Worm (Caenorhabditis elegans): Measurements from ENCODE around the gene C09G1.4.

The C09G1.4 gene

DNA sequence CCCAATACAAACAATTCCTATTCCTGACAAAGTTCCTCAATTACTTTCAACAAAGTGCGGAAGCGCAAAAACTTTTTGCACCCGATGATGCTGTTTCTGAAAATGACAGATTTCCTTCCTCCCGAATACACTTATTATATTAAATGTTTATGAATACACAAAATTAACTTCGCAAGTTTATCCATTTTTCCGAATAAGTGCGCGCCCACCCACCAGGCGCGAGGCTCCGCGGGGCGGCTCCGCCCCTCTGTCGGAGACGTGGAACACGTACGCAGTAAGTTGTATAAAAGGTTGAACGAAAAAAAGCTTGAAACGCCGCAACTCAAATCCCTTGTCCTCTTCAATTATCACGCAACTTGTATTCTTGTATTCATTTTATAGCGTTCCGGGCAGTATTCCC lies 47.7 kb downstream of the C09G1.4 start, which contains the start of gene C09G1.5:
Gene C09G1.5, plus strand, starts transcription at position 301 of the 400 bp plus-strand sequence.
- TF ChIP-seq ceh-9 (tag; optimal IDR thresholded peaks at IDR 0.05) (no peak), egl-27 (tag; optimal IDR thresholded peaks at IDR 0.05) (no peak), nhr-11 (tag; optimal IDR thresholded peaks at IDR 0.05) (no peak), egl-5 (tag; optimal IDR thresholded peaks at IDR 0.05) (no peak), lin-15B (tag; optimal IDR thresholded peaks at IDR 0.05) (no peak), ztf-11 (tag; optimal IDR thresholded peaks at IDR 0.05) (no peak), ceh-16 (tag; optimal IDR thresholded peaks at IDR 0.05) (no peak), ama-1 (optimal IDR thresholded peaks at IDR 0.05) (no peak), daf-12 (tag; optimal IDR thresholded peaks at IDR 0.05) (no peak), nhr-43 (tag; optimal IDR thresholded peaks at IDR 0.05; ENCODE audit: poor library complexity, severe bottlenecking) (no peak), fkh-10 (GFP tag; optimal IDR thresholded peaks at IDR 0.05) (no peak), ztf-4 (tag; optimal IDR thresholded peaks at IDR 0.05) (no peak), unc-39 (tag; optimal IDR thresholded peaks at IDR 0.05) (no peak), zag-1 (tag; optimal IDR thresholded peaks at IDR 0.05) (no peak), lsy-12 (tag; optimal IDR thresholded peaks at IDR 0.05) (no peak), hmg-11 (tag; optimal IDR thresholded peaks at IDR 0.05) (no peak), lin-39 (tag; optimal IDR thresholded peaks at IDR 0.05) (no peak), elt-1 (tag; optimal IDR thresholded peaks at IDR 0.05) (no peak)

DNA sequence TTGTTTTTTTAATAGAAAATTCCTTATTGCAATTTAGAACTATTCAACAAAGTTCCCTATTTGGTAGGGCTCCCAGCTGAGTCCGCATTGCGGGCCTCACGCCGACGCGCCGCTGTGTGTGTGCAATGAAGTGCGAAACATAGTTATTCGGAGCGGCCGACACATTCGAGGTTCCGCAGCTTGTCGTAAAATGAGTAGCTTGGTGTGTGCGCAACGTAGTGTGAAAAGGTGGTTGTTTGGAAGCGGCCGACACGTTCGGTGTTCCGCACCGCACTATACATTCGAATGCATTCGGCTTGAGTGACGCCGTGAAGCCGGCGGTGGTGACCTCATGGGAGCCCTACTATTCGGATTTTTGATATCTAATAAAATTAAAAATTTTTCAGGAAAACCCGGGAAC lies 52.8 kb downstream of the C09G1.4 start:
- TF ChIP-seq unc-39 (tag; optimal IDR thresholded peaks at IDR 0.05) (no peak), snpc-4 (tag; optimal IDR thresholded peaks at IDR 0.05) (peak; percentile 8)

DNA sequence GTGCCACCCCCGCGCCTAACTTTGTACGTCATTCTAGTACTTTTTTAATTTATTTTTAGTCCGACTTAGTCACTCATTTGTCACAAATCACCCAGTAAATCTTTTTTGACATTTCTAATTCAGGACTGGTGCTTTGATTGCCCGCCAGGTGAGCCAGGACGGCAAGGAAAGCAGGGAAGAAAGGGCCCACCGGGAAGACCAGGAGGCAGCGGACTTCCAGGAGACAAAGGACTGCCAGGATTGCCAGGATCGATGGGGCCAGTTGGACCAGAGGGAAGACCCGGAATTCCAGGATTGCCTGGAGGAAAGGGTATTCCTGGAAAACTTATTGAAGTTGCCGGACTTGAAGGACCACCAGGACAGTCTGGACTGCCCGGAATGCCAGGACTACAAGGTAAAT lies 53.3 kb downstream of the C09G1.4 start:
- TF ChIP-seq R02D3.7 (tag; optimal IDR thresholded peaks at IDR 0.05) (no peak), sea-2 (GFP tag; optimal IDR thresholded peaks at IDR 0.05) (no peak), ztf-4 (tag; optimal IDR thresholded peaks at IDR 0.05) (no peak), nhr-28 (tag; optimal IDR thresholded peaks at IDR 0.05) (no peak), elt-3 (tag; optimal IDR thresholded peaks at IDR 0.05) (no peak), lin-39 (tag; optimal IDR thresholded peaks at IDR 0.05) (no peak), elt-2 (tag; optimal IDR thresholded peaks at IDR 0.05) (no peak), tbx-2 (tag; optimal IDR thresholded peaks at IDR 0.05) (no peak), nhr-23 (tag; optimal IDR thresholded peaks at IDR 0.05) (no peak), nhr-11 (tag; optimal IDR thresholded peaks at IDR 0.05) (no peak), jun-1 (tag; optimal IDR thresholded peaks at IDR 0.05) (no peak)

DNA sequence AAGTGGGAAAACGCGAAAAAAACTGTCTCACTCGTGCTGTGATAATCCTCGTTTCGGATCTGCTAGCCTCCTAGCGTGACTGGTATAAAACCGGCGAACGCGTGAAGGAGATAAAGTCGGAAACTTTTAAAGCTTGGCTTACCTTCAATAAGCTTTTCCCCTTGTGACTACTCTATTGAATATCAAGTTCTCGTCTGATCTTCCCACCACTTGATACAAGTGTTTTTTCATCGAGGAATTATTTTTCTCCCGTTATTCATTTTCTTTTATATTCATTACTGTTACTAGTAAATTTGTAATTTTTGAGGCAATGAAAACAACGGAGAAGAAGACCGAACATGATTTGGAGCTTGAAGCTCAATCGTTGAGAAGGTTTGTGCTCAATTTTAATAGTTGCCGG lies 55.2 kb downstream of the C09G1.4 start, which contains the start of gene col-186:
Gene col-186, plus strand, starts transcription at position 301 of the 400 bp plus-strand sequence.
- no peak for TF ChIP-seq nhr-12 (tag; optimal IDR thresholded peaks at IDR 0.05)
- TF ChIP-seq jun-1 (tag; optimal IDR thresholded peaks at IDR 0.05) = no peak
- TF ChIP-seq ceh-28 (tag; optimal IDR thresholded peaks at IDR 0.05) = no peak
- TF ChIP-seq hmg-11 (tag; optimal IDR thresholded peaks at IDR 0.05) = no peak
- no peak for TF ChIP-seq R02D3.7 (tag; optimal IDR thresholded peaks at IDR 0.05)
- TF ChIP-seq nhr-11 (tag; optimal IDR thresholded peaks at IDR 0.05) = no peak
- no peak for TF ChIP-seq nfya-1 (tag; optimal IDR thresholded peaks at IDR 0.05; ENCODE audit: insufficient read depth)
- no peak for TF ChIP-seq nhr-28 (tag; optimal IDR thresholded peaks at IDR 0.05)
- no peak for TF ChIP-seq ama-1 (optimal IDR thresholded peaks at IDR 0.05)
- TF ChIP-seq lin-39 (tag; optimal IDR thresholded peaks at IDR 0.05) = no peak
- no peak for TF ChIP-seq eor-1 (tag; optimal IDR thresholded peaks at IDR 0.05)
- TF ChIP-seq fos-1 (tag; optimal IDR thresholded peaks at IDR 0.05) = no peak
- no peak for TF ChIP-seq tbx-2 (tag; optimal IDR thresholded peaks at IDR 0.05)
- no peak for TF ChIP-seq egl-27 (tag; optimal IDR thresholded peaks at IDR 0.05)
- TF ChIP-seq nhr-76 (tag; optimal IDR thresholded peaks at IDR 0.05) = no peak

DNA sequence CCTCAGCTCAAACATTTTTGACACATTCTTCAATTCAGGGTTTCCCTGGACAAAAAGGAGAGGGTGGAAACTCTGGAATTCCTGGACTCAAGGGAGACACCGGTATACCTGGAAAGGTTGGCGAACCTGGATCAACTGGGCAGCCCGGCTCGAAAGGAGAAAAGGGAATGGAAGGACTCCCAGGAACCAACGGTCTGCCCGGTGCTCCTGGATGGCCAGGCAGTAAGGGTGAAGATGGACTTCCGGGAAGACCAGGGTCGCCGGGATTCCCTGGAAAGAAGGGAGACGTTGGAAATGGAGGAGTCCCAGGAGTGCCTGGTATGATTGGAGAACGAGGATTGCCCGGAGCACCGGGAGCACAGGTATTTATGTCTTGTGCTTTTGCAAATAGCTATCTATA lies 60.6 kb downstream of the C09G1.4 start:
- no peak for TF ChIP-seq eor-1 (tag; optimal IDR thresholded peaks at IDR 0.05)
- no peak for TF ChIP-seq ceh-9 (tag; optimal IDR thresholded peaks at IDR 0.05)
- no peak for TF ChIP-seq nfya-1 (tag; optimal IDR thresholded peaks at IDR 0.05; ENCODE audit: insufficient read depth)
- TF ChIP-seq nhr-12 (tag; optimal IDR thresholded peaks at IDR 0.05) = no peak
- no peak for TF ChIP-seq mml-1 (tag; optimal IDR thresholded peaks at IDR 0.05)

All from whole organism, L3 larva.